Fruit fly (Drosophila melanogaster) whole organism, embryonic: ENCODE data around the gene CG43407.

ENCODE experiments used
- CG10979 ChIP-seq: fragments of 200-800 bp; sonication (Bioruptor generic); optimal IDR thresholded peaks from 2 replicates; lab custom pipeline; 2018; ENCODE audit warnings: missing biosample characterization, mild to moderate bottlenecking, missing genetic modification characterization, moderate library complexity
- CG11247 ChIP-seq: fragments of 200-800 bp; sonication (Bioruptor generic); IDR thresholded peaks from 2 replicates; pipeline ENCODE4 v1.3.6; 2022; ENCODE audit warnings: missing biosample characterization, missing genetic modification characterization
- CG11398 ChIP-seq: fragments of 200-800 bp; sonication (Bioruptor generic); optimal IDR thresholded peaks from 2 replicates; lab custom pipeline; 2016; ENCODE audit warnings: missing biosample characterization, missing genetic modification characterization
- CG11723 ChIP-seq: fragments of 200-800 bp; sonication (Bioruptor generic); optimal IDR thresholded peaks from 2 replicates; lab custom pipeline; 2017; ENCODE audit warnings: missing biosample characterization, mild to moderate bottlenecking, missing genetic modification characterization
- CG12104 ChIP-seq: fragments of 200-800 bp; sonication (Bioruptor generic); optimal IDR thresholded peaks from 3 replicates; lab custom pipeline; 2016; ENCODE audit warnings: missing biosample characterization, missing genetic modification characterization
- CG12155 ChIP-seq: fragments of 200-800 bp; sonication (Bioruptor generic); optimal IDR thresholded peaks from 3 replicates; lab custom pipeline; 2016; ENCODE audit warnings: missing biosample characterization, missing genetic modification characterization
- CG12236 ChIP-seq: fragments of 200-800 bp; sonication (Bioruptor generic); optimal IDR thresholded peaks from 2 replicates; lab custom pipeline; 2016; ENCODE audit warnings: missing biosample characterization, missing genetic modification characterization
- CG14710 ChIP-seq: fragments of 200-800 bp; sonication (Bioruptor generic); optimal IDR thresholded peaks from 3 replicates; lab custom pipeline; 2019; ENCODE audit warnings: missing biosample characterization, mild to moderate bottlenecking, missing genetic modification characterization, moderate library complexity
- CG18599 ChIP-seq: fragments of 200-800 bp; sonication (Bioruptor generic); optimal IDR thresholded peaks from 3 replicates; lab custom pipeline; 2017; ENCODE audit warnings: missing biosample characterization, missing genetic modification characterization, mild to moderate bottlenecking, moderate library complexity, missing genetic modification reagents
- CG3407 ChIP-seq: fragments of 200-800 bp; sonication (Bioruptor generic); optimal IDR thresholded peaks from 2 replicates; lab custom pipeline; 2018; ENCODE audit warnings: missing biosample characterization, mild to moderate bottlenecking, missing genetic modification characterization
- CG42726 ChIP-seq: fragments of 200-800 bp; sonication (Bioruptor generic); IDR thresholded peaks from 2 replicates; pipeline ENCODE4 v1.3.6; 2022; ENCODE audit warnings: missing biosample characterization, missing genetic modification characterization; ENCODE audit not compliant: partially characterized antibody
- CG4282 ChIP-seq: fragments of 200-800 bp; sonication (Bioruptor generic); optimal IDR thresholded peaks from 2 replicates; lab custom pipeline; 2016; ENCODE audit warnings: missing biosample characterization, missing genetic modification characterization
- CG5953 ChIP-seq: fragments of 200-800 bp; sonication (Bioruptor generic); IDR thresholded peaks from 2 replicates; pipeline ENCODE4 v1.3.6; 2022; ENCODE audit warnings: missing biosample characterization, missing genetic modification characterization
- CG8089 ChIP-seq: fragments of 200-800 bp; sonication (Bioruptor generic); optimal IDR thresholded peaks from 3 replicates; lab custom pipeline; 2016; ENCODE audit warnings: missing biosample characterization, missing genetic modification characterization
- CG8281 ChIP-seq: fragments of 200-800 bp; sonication (Bioruptor generic); optimal IDR thresholded peaks from 2 replicates; lab custom pipeline; 2018; ENCODE audit warnings: missing biosample characterization, mild to moderate bottlenecking, missing genetic modification characterization, moderate library complexity
- Camta ChIP-seq: fragments of 200-800 bp; sonication (Bioruptor generic); optimal IDR thresholded peaks from 2 replicates; lab custom pipeline; 2016; ENCODE audit warnings: missing biosample characterization, missing genetic modification characterization
- D19B ChIP-seq: fragments of 200-800 bp; sonication (Bioruptor generic); optimal IDR thresholded peaks from 2 replicates; lab custom pipeline; 2017; ENCODE audit warnings: missing biosample characterization, mild to moderate bottlenecking, missing genetic modification characterization
- Dfd ChIP-seq, 2 experiments: fragments of >200 bp; optimal IDR thresholded peaks; 2 replicates each; lab custom pipeline; 2017; ENCODE audit warnings: missing biosample characterization in 2 of 2, missing genetic modification characterization in 2 of 2
- Dip2 ChIP-seq: fragments of 200-800 bp; sonication (Bioruptor generic); IDR thresholded peaks from 2 replicates; pipeline ENCODE4 v1.3.6; 2022; ENCODE audit warnings: missing biosample characterization, missing genetic modification characterization
- Eip74EF ChIP-seq, 2 experiments: fragments of 200-800 bp in 1 of 2; fragments of >200 bp in 1 of 2; sonication (Bioruptor generic) in 1 of 2; optimal IDR thresholded peaks; 2 replicates each; lab custom pipeline; 2017 to 2019; ENCODE audit warnings: missing biosample characterization in 2 of 2, missing genetic modification characterization in 2 of 2, mild to moderate bottlenecking in 1 of 2, moderate library complexity in 1 of 2
- Mrtf ChIP-seq: fragments of 200-800 bp; sonication (Bioruptor generic); IDR thresholded peaks from 3 replicates; pipeline ENCODE4 v1.3.6; 2022; ENCODE audit warnings: missing biosample characterization, missing genetic modification characterization
- Neu2 ChIP-seq: fragments of 200-800 bp; sonication (Bioruptor generic); optimal IDR thresholded peaks from 3 replicates; lab custom pipeline; 2016; ENCODE audit warnings: missing biosample characterization, missing genetic modification characterization, borderline replicate concordance
- Optix ChIP-seq: fragments of 200-800 bp; sonication (Bioruptor generic); IDR thresholded peaks from 3 replicates; pipeline ENCODE4 v1.3.6; 2022; ENCODE audit warnings: missing biosample characterization, missing genetic modification characterization
- PHDP ChIP-seq: fragments of 200-800 bp; sonication (Bioruptor generic); optimal IDR thresholded peaks from 3 replicates; lab custom pipeline; 2018; ENCODE audit warnings: missing biosample characterization, mild to moderate bottlenecking, missing genetic modification characterization, moderate library complexity
- Six4 ChIP-seq: fragments of 200-800 bp; sonication (Bioruptor generic); optimal IDR thresholded peaks from 2 replicates; lab custom pipeline; 2016; ENCODE audit warnings: missing biosample characterization, missing genetic modification characterization
- Trl ChIP-seq, 3 experiments: fragments of >200 bp in 2 of 3; fragments of 200-800 bp in 1 of 3; sonication (Bioruptor generic) in 1 of 3; optimal IDR thresholded peaks; 2 replicates in 1 of 3; 3 replicates in 2 of 3; lab custom pipeline; 2016 to 2017; ENCODE audit warnings: missing biosample characterization in 1 of 3, missing genetic modification characterization in 1 of 3
- bab2 ChIP-seq: fragments of 200-800 bp; sonication (Bioruptor generic); optimal IDR thresholded peaks from 2 replicates; lab custom pipeline; 2016; ENCODE audit warnings: missing biosample characterization, missing genetic modification characterization
- bbx ChIP-seq: fragments of 200-800 bp; sonication (Bioruptor generic); IDR thresholded peaks from 2 replicates; pipeline ENCODE4 v1.3.6; 2022; ENCODE audit warnings: missing biosample characterization, missing genetic modification characterization; ENCODE audit not compliant: partially characterized antibody
- btn ChIP-seq: fragments of 200-800 bp; sonication (Bioruptor generic); optimal IDR thresholded peaks from 2 replicates; lab custom pipeline; 2016; ENCODE audit warnings: missing biosample characterization, missing genetic modification characterization
- cg ChIP-seq: fragments of 200-800 bp; sonication (Bioruptor generic); optimal IDR thresholded peaks from 3 replicates; lab custom pipeline; 2019; ENCODE audit warnings: missing biosample characterization, mild to moderate bottlenecking, missing genetic modification characterization, moderate library complexity
- dmrt11E ChIP-seq: fragments of 200-800 bp; sonication (Bioruptor generic); optimal IDR thresholded peaks from 3 replicates; lab custom pipeline; 2018; ENCODE audit warnings: missing biosample characterization, mild to moderate bottlenecking, missing genetic modification characterization, moderate library complexity
- eve ChIP-seq, 2 experiments: fragments of >200 bp; optimal IDR thresholded peaks; 2 replicates each; lab custom pipeline; 2017; ENCODE audit warnings: missing biosample characterization in 2 of 2, missing genetic modification characterization in 2 of 2
- fru ChIP-seq: fragments of >200 bp; optimal IDR thresholded peaks from 2 replicates; lab custom pipeline; 2017
- inv ChIP-seq: fragments of 200-800 bp; sonication (Bioruptor generic); IDR thresholded peaks from 2 replicates; pipeline ENCODE4 v1.3.6; 2022; ENCODE audit warnings: missing biosample characterization, missing genetic modification characterization; ENCODE audit not compliant: partially characterized antibody
- mld ChIP-seq: fragments of 200-800 bp; sonication (Bioruptor generic); IDR thresholded peaks from 3 replicates; pipeline ENCODE4 v1.3.6; 2022; ENCODE audit warnings: missing biosample characterization, missing genetic modification characterization; ENCODE audit not compliant: partially characterized antibody
- nau ChIP-seq: fragments of 200-800 bp; sonication (Bioruptor generic); optimal IDR thresholded peaks from 3 replicates; lab custom pipeline; 2017; ENCODE audit warnings: missing biosample characterization, mild to moderate bottlenecking, missing genetic modification characterization, missing genetic modification reagents
- pfk ChIP-seq: fragments of 200-800 bp; sonication (Bioruptor generic); optimal IDR thresholded peaks from 2 replicates; lab custom pipeline; 2018; ENCODE audit warnings: missing biosample characterization, mild to moderate bottlenecking, missing genetic modification characterization, moderate library complexity
- repo ChIP-seq: fragments of 200-800 bp; sonication (Bioruptor generic); optimal IDR thresholded peaks from 2 replicates; lab custom pipeline; 2016; ENCODE audit warnings: missing biosample characterization, missing genetic modification characterization
- ro ChIP-seq: fragments of 200-800 bp; sonication (Bioruptor generic); IDR thresholded peaks from 2 replicates; pipeline ENCODE4 v1.3.6; 2022; ENCODE audit warnings: missing biosample characterization, missing genetic modification characterization
- sd ChIP-seq: fragments of 200-800 bp; sonication (Bioruptor generic); optimal IDR thresholded peaks from 3 replicates; lab custom pipeline; 2018; ENCODE audit warnings: missing biosample characterization, mild to moderate bottlenecking, missing genetic modification characterization, moderate library complexity
- sob ChIP-seq: fragments of 200-800 bp; sonication (Bioruptor generic); IDR thresholded peaks from 2 replicates; pipeline ENCODE4 v1.3.6; 2022; ENCODE audit warnings: missing biosample characterization, missing genetic modification characterization
- sqz ChIP-seq: fragments of 200-800 bp; sonication (Bioruptor generic); optimal IDR thresholded peaks from 3 replicates; lab custom pipeline; 2018; ENCODE audit warnings: missing biosample characterization, mild to moderate bottlenecking, missing genetic modification characterization
- tin ChIP-seq: fragments of 200-800 bp; sonication (Bioruptor generic); optimal IDR thresholded peaks from 3 replicates; lab custom pipeline; 2016; ENCODE audit warnings: missing biosample characterization, missing genetic modification characterization
- trem ChIP-seq: fragments of 200-800 bp; optimal IDR thresholded peaks from 3 replicates; lab custom pipeline; 2019; ENCODE audit warnings: missing biosample characterization, mild to moderate bottlenecking, missing genetic modification characterization, moderate library complexity
- unc-4 ChIP-seq: fragments of 200-800 bp; sonication (Bioruptor generic); IDR thresholded peaks from 2 replicates; pipeline ENCODE4 v1.3.6; 2022; ENCODE audit warnings: missing biosample characterization, missing genetic modification characterization; ENCODE audit not compliant: partially characterized antibody
- yki ChIP-seq: fragments of >200 bp; optimal IDR thresholded peaks from 3 replicates; lab custom pipeline; 2018
- zf30C ChIP-seq: fragments of 200-800 bp; sonication (Bioruptor generic); optimal IDR thresholded peaks from 3 replicates; lab custom pipeline; 2018; ENCODE audit warnings: missing biosample characterization, mild to moderate bottlenecking, missing genetic modification characterization

The CG43407 gene

dm6 chr3L:19062472-19063409, 9.6 kb upstream of the CG43407 start, which contains the start of the genes Ugt316A1 and Sfxn2 (continued):
- 0 out of 2 replicates have a peak, but pooled peaks have one; percentile 12 for TF ChIP-seq bbx
- peak; percentile 8 for TF ChIP-seq PHDP (tag; lab: Kevin White, UChicago)
- no peak for TF ChIP-seq CG5953
- TF ChIP-seq Six4 (GFP tag; lab: Kevin White, UChicago): no peak
- TF ChIP-seq trem (tag; lab: Kevin White, UChicago): peak; percentile 76
- no peak for TF ChIP-seq repo
- peak; percentile 4 for TF ChIP-seq CG3407 (GFP tag; lab: Kevin White, UChicago)
- TF ChIP-seq Eip74EF (GFP tag; optimal IDR thresholded peaks at IDR 0.05; lab: Kevin White, UChicago): peak; percentile 64 to 75
- peak; percentile 55 for TF ChIP-seq sd (tag; lab: Kevin White, UChicago)
- TF ChIP-seq mld: no peak
- peak in 1 of 2 experiments; percentile 26 for TF ChIP-seq Trl (optimal IDR thresholded peaks at IDR 0.05; lab: Kevin White, UChicago)
- peak; percentile 32 for TF ChIP-seq Trl (GFP tag; optimal IDR thresholded peaks at IDR 0.05; lab: Kevin White, UChicago)
- TF ChIP-seq zf30C (GFP tag; lab: Kevin White, UChicago): no peak
- no peak for TF ChIP-seq Dip2
- peak; percentile 75 for TF ChIP-seq sqz (GFP tag; lab: Kevin White, UChicago)
- no peak for TF ChIP-seq CG12236 (GFP tag; lab: Kevin White, UChicago)
- TF ChIP-seq CG11398 (GFP tag; lab: Kevin White, UChicago): no peak
- TF ChIP-seq CG12104 (GFP tag; lab: Kevin White, UChicago): no peak
- TF ChIP-seq btn (GFP tag; lab: Kevin White, UChicago): no peak
- no peak for TF ChIP-seq CG8281 (tag; lab: Kevin White, UChicago)
- no peak for TF ChIP-seq fru (lab: Kevin White, UChicago)
- TF ChIP-seq tin (GFP tag; lab: Kevin White, UChicago): peak; percentile 52
- TF ChIP-seq Neu2: no peak
- TF ChIP-seq CG42726 (GFP tag; lab: Robert Waterston, UW): peak; percentile 53; the same call in 1 of the 2 replicates
- TF ChIP-seq Optix (GFP tag; lab: Robert Waterston, UW): peak; percentile 51; the same call in 1 of the 3 replicates
- TF ChIP-seq CG12155: peak; percentile 47
- peak; percentile 9 for TF ChIP-seq Camta (GFP tag; lab: Kevin White, UChicago)
- peak; percentile 45 for TF ChIP-seq dmrt11E (tag; lab: Kevin White, UChicago)
- TF ChIP-seq inv: no peak
- no peak for TF ChIP-seq pfk (GFP tag; lab: Kevin White, UChicago)
- TF ChIP-seq cg (GFP tag; lab: Kevin White, UChicago): peak; percentile 89
- 0 out of 2 replicates have a peak, but pooled peaks have one; percentile 38 for TF ChIP-seq unc-4
- peak; percentile 15 for TF ChIP-seq CG18599 (GFP tag; lab: Kevin White, UChicago)
- TF ChIP-seq D19B (GFP tag; lab: Kevin White, UChicago): no peak
- peak; percentile 26 for TF ChIP-seq CG11723 (GFP tag; lab: Kevin White, UChicago)
- no peak for TF ChIP-seq CG8089
- no peak for TF ChIP-seq Mrtf (GFP tag; lab: Robert Waterston, UW)
- TF ChIP-seq CG11247 (GFP tag; lab: Robert Waterston, UW): no peak
- TF ChIP-seq eve (GFP tag; optimal IDR thresholded peaks at IDR 0.05; lab: Kevin White, UChicago): no peak
- no peak for TF ChIP-seq ro (GFP tag; lab: Robert Waterston, UW)
- TF ChIP-seq CG4282 (GFP tag; lab: Kevin White, UChicago): no peak
- peak in 1 of 2 experiments; percentile 92 for TF ChIP-seq Dfd (GFP tag; optimal IDR thresholded peaks at IDR 0.05; lab: Kevin White, UChicago)
- peak; percentile 19 for TF ChIP-seq bab2 (GFP tag; lab: Kevin White, UChicago)
- TF ChIP-seq nau (GFP tag; lab: Kevin White, UChicago): no peak
- TF ChIP-seq CG10979: peak; percentile 48
- TF ChIP-seq yki (lab: Kevin White, UChicago): peak; percentile 65
- 0 out of 2 replicates have a peak, but pooled peaks have one; percentile 47 for TF ChIP-seq sob (GFP tag; lab: Robert Waterston, UW)
- peak; percentile 66 for TF ChIP-seq CG14710 (tag; lab: Kevin White, UChicago)
